Worm (Caenorhabditis elegans): ENCODE data around the gene twk-45.

Gene twk-45

DNA sequence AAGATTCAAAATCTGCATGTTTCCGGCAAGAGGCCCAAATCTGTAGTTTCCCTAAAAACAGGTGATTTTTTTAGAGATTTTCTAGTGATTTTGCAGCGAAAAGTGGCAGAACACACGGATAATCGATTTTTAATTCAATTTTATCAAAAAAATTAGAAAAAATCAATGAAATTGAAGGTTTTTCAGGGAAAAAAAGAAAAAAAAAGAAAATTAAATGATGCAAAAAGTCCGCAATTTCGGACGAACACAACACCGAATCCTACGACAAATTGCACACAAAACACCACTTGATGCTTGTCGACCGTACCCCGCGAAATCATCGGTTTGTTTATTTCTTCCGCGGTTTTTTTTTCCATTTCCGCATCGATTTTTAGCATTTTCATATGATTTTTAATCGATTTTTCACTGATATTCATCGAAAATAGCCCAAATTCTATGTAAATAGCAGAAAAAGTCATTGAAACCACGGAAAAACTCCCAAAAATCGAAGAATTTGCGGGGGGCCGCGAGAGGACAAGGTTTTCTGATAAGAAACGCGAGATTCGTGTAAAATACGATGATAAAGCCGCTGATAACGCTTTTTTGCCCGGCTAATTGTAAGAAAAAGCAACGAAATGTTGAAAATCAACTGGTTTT is 13.3 kb upstream of the twk-45 start, which contains the start of gene tufm-1 (continued):
- TF ChIP-seq ztf-11 (tag; optimal IDR thresholded peaks at IDR 0.05) (no peak), blmp-1 (tag; optimal IDR thresholded peaks at IDR 0.05; ENCODE audit: insufficient read depth) (no peak), nhr-12 (tag; optimal IDR thresholded peaks at IDR 0.05) (no peak), skn-1 (tag; optimal IDR thresholded peaks at IDR 0.05) (no peak), nhr-25 (tag; optimal IDR thresholded peaks at IDR 0.05) (peak; percentile 42), nhr-77 (tag; optimal IDR thresholded peaks at IDR 0.05) (no peak), mab-5 (tag; optimal IDR thresholded peaks at IDR 0.05) (no peak)

DNA sequence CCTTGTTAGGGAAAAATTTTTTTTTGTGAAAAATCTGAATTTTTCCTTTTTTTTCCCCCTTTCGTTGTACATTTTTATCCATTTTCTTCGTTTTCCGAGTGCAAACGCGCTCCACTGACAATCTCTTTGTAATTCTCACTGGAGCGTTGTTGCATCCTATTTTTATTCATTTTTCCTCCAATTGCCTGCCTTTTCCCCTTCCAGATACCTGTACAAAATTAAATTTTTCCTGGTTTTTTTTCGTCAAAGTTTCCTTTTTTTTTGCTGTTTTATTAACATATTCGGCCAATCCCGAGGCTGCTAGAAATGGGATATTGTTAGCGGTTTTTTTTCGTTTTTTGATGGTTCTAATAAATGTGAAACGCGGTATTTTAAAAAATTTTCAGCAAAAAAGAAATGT is 9.7 kb upstream of the twk-45 start:
- TF ChIP-seq mbf-1 (tag; optimal IDR thresholded peaks at IDR 0.05) (no peak), ztf-4 (tag; optimal IDR thresholded peaks at IDR 0.05) (no peak), lin-39 (tag; optimal IDR thresholded peaks at IDR 0.05) (no peak), lsy-2 (tag; optimal IDR thresholded peaks at IDR 0.05) (peak in 1 of 2 experiments; percentile 22), ama-1 (optimal IDR thresholded peaks at IDR 0.05) (peak; percentile 12), lin-13 (GFP tag; optimal IDR thresholded peaks at IDR 0.05) (peak; percentile 5), R02D3.7 (tag; optimal IDR thresholded peaks at IDR 0.05) (no peak)

DNA sequence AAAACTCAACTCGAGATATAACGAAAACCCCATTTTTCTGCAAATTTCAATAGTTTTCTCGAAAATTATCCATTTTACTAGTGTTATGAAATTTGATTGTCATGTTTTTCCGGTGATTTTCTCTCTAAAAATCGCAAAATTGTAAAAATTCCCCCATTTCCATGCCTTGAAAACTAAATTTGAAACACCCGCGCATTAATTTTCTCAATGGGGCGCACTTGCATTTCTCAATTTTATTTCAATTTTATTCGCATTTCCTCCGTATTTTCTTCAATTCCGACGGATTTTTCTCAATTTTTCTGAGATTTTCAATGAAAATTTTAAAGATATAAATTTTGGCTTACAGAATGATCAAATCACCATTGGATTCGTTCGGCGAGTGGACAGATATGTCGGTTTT is 3.4 kb upstream of the twk-45 start, which contains the start of gene Y71H2AM.3:
Gene Y71H2AM.3, plus strand, starts transcription at position 347 of the 400 bp plus-strand sequence.
- TF ChIP-seq dmd-4 (tag; optimal IDR thresholded peaks at IDR 0.05) (no peak), nhr-77 (tag; optimal IDR thresholded peaks at IDR 0.05) (no peak), ztf-1 (GFP tag; conservative IDR thresholded peaks at IDR 0.05) (no peak), nhr-25 (tag; optimal IDR thresholded peaks at IDR 0.05) (peak; percentile 40), unc-39 (tag; optimal IDR thresholded peaks at IDR 0.05) (no peak), sma-9 (GFP tag; optimal IDR thresholded peaks at IDR 0.05) (no peak), sma-9 (tag; optimal IDR thresholded peaks at IDR 0.05) (no peak), alr-1 (tag; optimal IDR thresholded peaks at IDR 0.05) (no peak), aly-2 (tag; optimal IDR thresholded peaks at IDR 0.05) (no peak), ztf-11 (tag; optimal IDR thresholded peaks at IDR 0.05) (no peak), C34F6.9 (tag; optimal IDR thresholded peaks at IDR 0.05) (peak; percentile 42), gmeb-1 (tag; optimal IDR thresholded peaks at IDR 0.05) (peak; percentile 93), ama-1 (optimal IDR thresholded peaks at IDR 0.05) (no peak), snpc-4 (tag; optimal IDR thresholded peaks at IDR 0.05) (no peak), fos-1 (tag; optimal IDR thresholded peaks at IDR 0.05) (no peak), mdl-1 (tag; optimal IDR thresholded peaks at IDR 0.05) (no peak), lin-11 (tag; optimal IDR thresholded peaks at IDR 0.05) (no peak), crh-2 (tag; optimal IDR thresholded peaks at IDR 0.05) (peak; percentile 34), lin-13 (GFP tag; optimal IDR thresholded peaks at IDR 0.05) (peak; percentile 29), sma-3 (GFP tag; optimal IDR thresholded peaks at IDR 0.05) (peak; percentile 30), nhr-10 (tag; optimal IDR thresholded peaks at IDR 0.05) (no peak), lin-39 (tag; optimal IDR thresholded peaks at IDR 0.05) (no peak), unc-55 (GFP tag; optimal IDR thresholded peaks at IDR 0.05) (peak; percentile 79), egl-27 (tag; optimal IDR thresholded peaks at IDR 0.05) (peak; percentile 30), ztf-4 (tag; optimal IDR thresholded peaks at IDR 0.05) (no peak), elt-1 (tag; optimal IDR thresholded peaks at IDR 0.05) (no peak), nhr-11 (tag; optimal IDR thresholded peaks at IDR 0.05) (no peak), elt-3 (tag; optimal IDR thresholded peaks at IDR 0.05) (no peak), peb-1 (tag; optimal IDR thresholded peaks at IDR 0.05) (no peak), zag-1 (tag; optimal IDR thresholded peaks at IDR 0.05) (no peak), mab-5 (tag; optimal IDR thresholded peaks at IDR 0.05) (no peak), nhr-12 (tag; optimal IDR thresholded peaks at IDR 0.05) (no peak), ZK546.5 (tag; optimal IDR thresholded peaks at IDR 0.05) (no peak), nhr-23 (tag; optimal IDR thresholded peaks at IDR 0.05) (no peak), nhr-129 (tag; optimal IDR thresholded peaks at IDR 0.05) (no peak), blmp-1 (tag; optimal IDR thresholded peaks at IDR 0.05; ENCODE audit: insufficient read depth) (no peak), nhr-6 (tag; optimal IDR thresholded peaks at IDR 0.05) (no peak), ceh-82 (tag; optimal IDR thresholded peaks at IDR 0.05) (no peak), lsy-2 (tag; optimal IDR thresholded peaks at IDR 0.05) (peak; percentile 51 to 81), ceh-16 (tag; optimal IDR thresholded peaks at IDR 0.05) (no peak), F13H6.1 (tag; optimal IDR thresholded peaks at IDR 0.05) (no peak), skn-1 (tag; optimal IDR thresholded peaks at IDR 0.05) (no peak), nhr-237 (tag; optimal IDR thresholded peaks at IDR 0.05) (no peak), unc-62 (GFP tag; optimal IDR thresholded peaks at IDR 0.05) (no peak), mbf-1 (tag; optimal IDR thresholded peaks at IDR 0.05) (no peak), sem-4 (tag; optimal IDR thresholded peaks at IDR 0.05) (no peak), Y55F3AM.14 (GFP tag; optimal IDR thresholded peaks at IDR 0.05) (no peak), nhr-21 (tag; optimal IDR thresholded peaks at IDR 0.05) (no peak), R02D3.7 (tag; optimal IDR thresholded peaks at IDR 0.05) (no peak)

Data from whole organism, L2 larva.